Worm (Caenorhabditis elegans): ENCODE results near the gene R09H10.3.

DNA sequence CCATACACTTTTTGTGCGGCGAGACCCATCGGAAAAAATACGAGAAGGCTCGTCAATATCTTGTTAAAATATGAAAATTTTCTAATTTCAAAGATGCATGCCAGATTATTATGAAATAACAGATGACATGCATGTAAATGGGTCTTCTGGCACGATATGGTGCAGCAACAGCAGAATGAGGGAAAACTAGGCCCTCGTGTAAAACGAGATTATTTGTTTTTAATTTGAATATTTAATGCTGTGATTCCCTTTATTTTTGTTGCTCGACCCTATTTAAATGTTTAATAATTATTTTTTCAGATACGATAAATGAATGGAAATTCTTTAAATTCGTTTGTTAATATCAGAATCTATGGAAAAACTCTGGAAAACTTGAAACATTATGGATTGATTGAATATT is 45.2 kb upstream of the R09H10.3 start, which contains the start of gene him-8:
- TF ChIP-seq ceh-24 (tag; optimal IDR thresholded peaks at IDR 0.05) (no peak), odd-2 (tag; optimal IDR thresholded peaks at IDR 0.05) (no peak), ceh-19 (GFP tag; optimal IDR thresholded peaks at IDR 0.05) (no peak), ceh-48 (tag; optimal IDR thresholded peaks at IDR 0.05) (no peak)

Measured in whole organism, late embryonic.